Worm (Caenorhabditis elegans): ENCODE data around the gene hlh-11.

DNA sequence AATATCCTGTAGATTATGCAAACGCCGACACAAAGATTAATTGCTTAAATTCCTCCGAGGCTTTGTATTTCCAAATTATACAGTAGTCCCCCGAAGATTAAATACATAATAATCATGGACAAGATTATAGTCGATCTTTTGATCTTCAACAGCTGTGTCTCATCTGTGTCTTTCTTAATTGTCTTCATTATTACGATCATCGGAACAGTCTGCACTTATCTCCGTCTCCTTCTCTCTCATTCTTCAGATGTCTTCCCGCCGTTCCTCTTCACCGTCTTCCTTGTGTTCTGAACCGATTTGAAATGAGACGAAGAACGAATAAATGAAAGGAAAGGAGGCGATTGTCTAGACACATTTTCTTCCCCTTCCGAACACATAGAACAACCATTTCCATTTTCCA is 41.6 kb downstream of the hlh-11 start:
- TF ChIP-seq pha-2 (tag; optimal IDR thresholded peaks at IDR 0.05) (no peak), nfya-1 (tag; optimal IDR thresholded peaks at IDR 0.05) (no peak), ceh-9 (tag; optimal IDR thresholded peaks at IDR 0.05) (no peak), rnt-1 (tag; optimal IDR thresholded peaks at IDR 0.05) (no peak), ceh-30 (tag; optimal IDR thresholded peaks at IDR 0.05) (no peak), tbx-2 (tag; optimal IDR thresholded peaks at IDR 0.05) (no peak), lin-11 (tag; optimal IDR thresholded peaks at IDR 0.05) (no peak), unc-3 (GFP tag; conservative IDR thresholded peaks at IDR 0.05) (no peak), unc-3 (tag; optimal IDR thresholded peaks at IDR 0.05) (no peak), tbx-7 (tag; optimal IDR thresholded peaks at IDR 0.05) (no peak), ceh-19 (GFP tag; optimal IDR thresholded peaks at IDR 0.05) (no peak), hlh-30 (tag; optimal IDR thresholded peaks at IDR 0.05; ENCODE audit: insufficient read depth) (no peak), hlh-6 (tag; optimal IDR thresholded peaks at IDR 0.05) (no peak)
